Worm (Caenorhabditis elegans) whole organism, L4/young adult: ENCODE data around the gene gad-3.

Source experiments
- W03F9.2 ChIP-seq: fragments of 150-350 bp; optimal IDR thresholded peaks from 2 replicates; lab custom pipeline; 2014; ENCODE audit warnings: missing biosample characterization, missing genetic modification characterization
- dao-5 ChIP-seq: sonication (generic microtip); optimal IDR thresholded peaks from 2 replicates; lab custom pipeline; 2016; ENCODE audit warnings: missing genotype, missing genetic modification characterization, moderate library complexity, missing compliant biosample characterization
- him-1 ChIP-seq: sonication (generic microtip); optimal IDR thresholded peaks from 2 replicates; lab custom pipeline; 2016; ENCODE audit warnings: missing genotype, missing genetic modification reagents, missing genetic modification characterization, missing compliant biosample characterization

- TF ChIP-seq him-1 (tag; lab: Kevin White, UChicago) (no peak), W03F9.2 (no peak), dao-5 (tag; lab: Kevin White, UChicago) (no peak)
These were observed 24.7 kb downstream of the gad-3 start for ce11 chrV:9148151-9148550.
